Worm (Caenorhabditis elegans): ENCODE measurements around the gene rpap-3.

rpap-3 gene

ce11 chrIV:7754114-7754513, 24.7 kb downstream of the rpap-3 start:
- TF ChIP-seq ama-1 (optimal IDR thresholded peaks at IDR 0.05) (no peak), lin-13 (GFP tag; optimal IDR thresholded peaks at IDR 0.05) (no peak), unc-62 (GFP tag; optimal IDR thresholded peaks at IDR 0.05) (no peak)

- TF ChIP-seq nhr-77 (tag; optimal IDR thresholded peaks at IDR 0.05): no peak
- no peak for TF ChIP-seq snpc-4 (tag; optimal IDR thresholded peaks at IDR 0.05)
- no peak for TF ChIP-seq gmeb-1 (tag; optimal IDR thresholded peaks at IDR 0.05)
- TF ChIP-seq lin-39 (tag; optimal IDR thresholded peaks at IDR 0.05): no peak
- TF ChIP-seq nhr-129 (tag; optimal IDR thresholded peaks at IDR 0.05): no peak
- TF ChIP-seq ztf-4 (tag; optimal IDR thresholded peaks at IDR 0.05): no peak
Measured at ce11 chrIV:7753108-7753507, 25.7 kb downstream of the rpap-3 start, which contains the start of gene col-14. col-14 (plus strand) TSS chrIV:7753408.

ce11 chrIV:7747838-7748237, 30.9 kb downstream of the rpap-3 start, which contains the start of gene klo-1:
klo-1 (minus strand) TSS chrIV:7748225.
- TF ChIP-seq unc-55 (GFP tag; optimal IDR thresholded peaks at IDR 0.05): no peak
- no peak for TF ChIP-seq ztf-11 (tag; optimal IDR thresholded peaks at IDR 0.05)
- peak; percentile 38 for TF ChIP-seq sma-9 (GFP tag; optimal IDR thresholded peaks at IDR 0.05)
- no peak for TF ChIP-seq sma-9 (tag; optimal IDR thresholded peaks at IDR 0.05)
- TF ChIP-seq crh-2 (tag; optimal IDR thresholded peaks at IDR 0.05): peak; percentile 54
- no peak for TF ChIP-seq alr-1 (tag; optimal IDR thresholded peaks at IDR 0.05)
- TF ChIP-seq fos-1 (tag; optimal IDR thresholded peaks at IDR 0.05): peak; percentile 83
- no peak for TF ChIP-seq elt-1 (tag; optimal IDR thresholded peaks at IDR 0.05)

- no peak for TF ChIP-seq nhr-25 (tag; optimal IDR thresholded peaks at IDR 0.05)
- no peak for TF ChIP-seq sma-9 (GFP tag; optimal IDR thresholded peaks at IDR 0.05)
- TF ChIP-seq sma-9 (tag; optimal IDR thresholded peaks at IDR 0.05): no peak
- no peak for TF ChIP-seq mab-5 (tag; optimal IDR thresholded peaks at IDR 0.05)
- TF ChIP-seq nhr-129 (tag; optimal IDR thresholded peaks at IDR 0.05): no peak
- no peak for TF ChIP-seq lin-11 (tag; optimal IDR thresholded peaks at IDR 0.05)
- no peak for TF ChIP-seq ZK546.5 (tag; optimal IDR thresholded peaks at IDR 0.05)
- no peak for TF ChIP-seq nhr-6 (tag; optimal IDR thresholded peaks at IDR 0.05)
- no peak for TF ChIP-seq blmp-1 (tag; optimal IDR thresholded peaks at IDR 0.05; ENCODE audit: insufficient read depth)
- TF ChIP-seq aly-2 (tag; optimal IDR thresholded peaks at IDR 0.05): no peak
- no peak for TF ChIP-seq ztf-1 (GFP tag; conservative IDR thresholded peaks at IDR 0.05)
- no peak for TF ChIP-seq fos-1 (tag; optimal IDR thresholded peaks at IDR 0.05)
- TF ChIP-seq ztf-4 (tag; optimal IDR thresholded peaks at IDR 0.05): no peak
- no peak for TF ChIP-seq nhr-21 (tag; optimal IDR thresholded peaks at IDR 0.05)
- no peak for TF ChIP-seq zag-1 (tag; optimal IDR thresholded peaks at IDR 0.05)
- no peak for TF ChIP-seq nhr-11 (tag; optimal IDR thresholded peaks at IDR 0.05)
- TF ChIP-seq F13H6.1 (tag; optimal IDR thresholded peaks at IDR 0.05): no peak
- TF ChIP-seq elt-1 (tag; optimal IDR thresholded peaks at IDR 0.05): no peak
- no peak for TF ChIP-seq gmeb-1 (tag; optimal IDR thresholded peaks at IDR 0.05)
- TF ChIP-seq ama-1 (optimal IDR thresholded peaks at IDR 0.05): no peak
Measured at ce11 chrIV:7743539-7743938, 35.2 kb downstream of the rpap-3 start, which contains the start of gene npr-35. npr-35 (plus strand) TSS chrIV:7743839.

- TF ChIP-seq blmp-1 (tag; optimal IDR thresholded peaks at IDR 0.05; ENCODE audit: insufficient read depth) (no peak), zag-1 (tag; optimal IDR thresholded peaks at IDR 0.05) (no peak), lin-11 (tag; optimal IDR thresholded peaks at IDR 0.05) (no peak), nhr-12 (tag; optimal IDR thresholded peaks at IDR 0.05) (no peak)
Measured at ce11 chrIV:7736616-7737015, 42.1 kb downstream of the rpap-3 start.

- TF ChIP-seq R02D3.7 (tag; optimal IDR thresholded peaks at IDR 0.05): no peak
- no peak for TF ChIP-seq sma-3 (GFP tag; optimal IDR thresholded peaks at IDR 0.05)
- no peak for TF ChIP-seq zag-1 (tag; optimal IDR thresholded peaks at IDR 0.05)
- TF ChIP-seq ztf-1 (GFP tag; conservative IDR thresholded peaks at IDR 0.05): no peak
- no peak for TF ChIP-seq ztf-4 (tag; optimal IDR thresholded peaks at IDR 0.05)
- no peak for TF ChIP-seq ceh-16 (tag; optimal IDR thresholded peaks at IDR 0.05)
- no peak for TF ChIP-seq sma-9 (GFP tag; optimal IDR thresholded peaks at IDR 0.05)
- no peak for TF ChIP-seq sma-9 (tag; optimal IDR thresholded peaks at IDR 0.05)
- TF ChIP-seq sem-4 (tag; optimal IDR thresholded peaks at IDR 0.05): no peak
- TF ChIP-seq aly-2 (tag; optimal IDR thresholded peaks at IDR 0.05): no peak
- no peak for TF ChIP-seq nhr-10 (tag; optimal IDR thresholded peaks at IDR 0.05)
- no peak for TF ChIP-seq mdl-1 (tag; optimal IDR thresholded peaks at IDR 0.05)
- TF ChIP-seq lsy-2 (tag; optimal IDR thresholded peaks at IDR 0.05): no peak
- TF ChIP-seq nhr-21 (tag; optimal IDR thresholded peaks at IDR 0.05): no peak
- TF ChIP-seq peb-1 (tag; optimal IDR thresholded peaks at IDR 0.05): no peak
Measured at ce11 chrIV:7734619-7735018, 44.1 kb downstream of the rpap-3 start, which contains the start of gene clx-1. clx-1 (plus strand) TSS chrIV:7734648.
